Worm (Caenorhabditis elegans): ENCODE measurements around the gene riok-3.

- TF ChIP-seq gmeb-1 (tag; optimal IDR thresholded peaks at IDR 0.05): no peak
- no peak for TF ChIP-seq ztf-4 (tag; optimal IDR thresholded peaks at IDR 0.05)
- TF ChIP-seq ama-1 (optimal IDR thresholded peaks at IDR 0.05): no peak
- TF ChIP-seq mbf-1 (tag; optimal IDR thresholded peaks at IDR 0.05): no peak
- no peak for TF ChIP-seq C34F6.9 (tag; optimal IDR thresholded peaks at IDR 0.05)
- TF ChIP-seq lin-39 (tag; optimal IDR thresholded peaks at IDR 0.05): no peak
Observed at ce11 chrIII:9813146-9813545, 8.3 kb upstream of the riok-3 start, which contains the start of gene ZK632.14.

Measured in whole organism, L2 larva.